Fruit fly (Drosophila melanogaster) whole organism, prepupa: Measurements from ENCODE around the gene Gcn5.

Source experiments
- CG10669 ChIP-seq: fragments of 200-800 bp; sonication (Bioruptor generic); optimal IDR thresholded peaks from 3 replicates; lab custom pipeline; 2018; ENCODE audit warnings: missing biosample characterization, mild to moderate bottlenecking, missing genetic modification characterization, moderate library complexity
- CG16779 ChIP-seq: fragments of 200-800 bp; sonication (Bioruptor generic); optimal IDR thresholded peaks from 3 replicates; lab custom pipeline; 2017; ENCODE audit warnings: missing biosample characterization, mild to moderate bottlenecking, missing genetic modification characterization
- CG6808 ChIP-seq: fragments of 200-800 bp; sonication (Bioruptor generic); optimal IDR thresholded peaks from 3 replicates; lab custom pipeline; 2017; ENCODE audit warnings: missing biosample characterization, missing genetic modification characterization, mild to moderate bottlenecking, moderate library complexity, missing genetic modification reagents
- CG8319 ChIP-seq: fragments of 200-800 bp; sonication (Bioruptor generic); optimal IDR thresholded peaks from 3 replicates; lab custom pipeline; 2016; ENCODE audit warnings: missing biosample characterization, missing genetic modification characterization
- Smox ChIP-seq: fragments of 200-800 bp; sonication (Bioruptor generic); optimal IDR thresholded peaks from 3 replicates; lab custom pipeline; 2016; ENCODE audit warnings: missing biosample characterization, missing genetic modification characterization
- acj6 ChIP-seq: fragments of 200-800 bp; sonication (Bioruptor generic); optimal IDR thresholded peaks from 3 replicates; lab custom pipeline; 2016; ENCODE audit warnings: missing biosample characterization, missing genetic modification characterization
- lz ChIP-seq: fragments of 200-800 bp; sonication (Bioruptor generic); optimal IDR thresholded peaks from 3 replicates; lab custom pipeline; 2016; ENCODE audit warnings: missing biosample characterization, missing genetic modification characterization
- net ChIP-seq: fragments of 200-800 bp; sonication (Bioruptor generic); optimal IDR thresholded peaks from 3 replicates; lab custom pipeline; 2016; ENCODE audit warnings: missing biosample characterization, missing genetic modification characterization

- TF ChIP-seq CG16779 (tag; lab: Kevin White, UChicago) (no peak), net (GFP tag; lab: Kevin White, UChicago) (no peak), acj6 (no peak), CG6808 (no peak), CG8319 (no peak), lz (GFP tag; lab: Kevin White, UChicago) (no peak), CG10669 (GFP tag; lab: Kevin White, UChicago) (no peak), Smox (GFP tag; lab: Kevin White, UChicago) (no peak)
These were observed 8.4 kb upstream of the Gcn5 start for dm6 chr3L:12532220-12532619.
